Worm (Caenorhabditis elegans) whole organism, mixed stage, embryonic: Measurements from ENCODE around the gene F41C3.2.

ENCODE experiments used
- lsy-2 ChIP-seq: fragments of 150-350 bp; optimal IDR thresholded peaks from 2 replicates; lab custom pipeline; 2014; ENCODE audit warnings: missing biosample characterization, missing genetic modification characterization
- nhr-237 ChIP-seq: fragments of 150-350 bp; optimal IDR thresholded peaks from 2 replicates; lab custom pipeline; 2014; ENCODE audit warnings: missing biosample characterization, missing genetic modification characterization
- nhr-76 ChIP-seq: sonication (generic microtip); optimal IDR thresholded peaks from 2 replicates; lab custom pipeline; 2017; ENCODE audit warnings: missing biosample characterization, missing genetic modification characterization
- snpc-4 ChIP-seq: fragments of 150-350 bp; optimal IDR thresholded peaks from 2 replicates; lab custom pipeline; 2014; ENCODE audit warnings: missing biosample characterization, missing genetic modification characterization
- unc-62 ChIP-seq: fragments of 150-350 bp; optimal IDR thresholded peaks from 2 replicates; lab custom pipeline; 2014; ENCODE audit warnings: missing biosample characterization, missing genetic modification reagents, missing genetic modification characterization
- ztf-11 ChIP-seq: fragments of 150-350 bp; optimal IDR thresholded peaks from 2 replicates; lab custom pipeline; 2014; ENCODE audit warnings: missing biosample characterization, missing genetic modification characterization

ce11 chrII:4734477-4734876, 15.3 kb upstream of the F41C3.2 start:
- TF ChIP-seq ztf-11 (tag; lab: Kevin White, UChicago) (no peak), lsy-2 (tag; lab: Kevin White, UChicago) (no peak), nhr-237 (no peak), nhr-76 (no peak), unc-62 (GFP tag; lab: Kevin White, UChicago) (no peak), snpc-4 (tag; lab: Kevin White, UChicago) (no peak)
